Fruit fly (Drosophila melanogaster) whole organism, wandering third instar larva: ENCODE results near the gene CG15308.

Experiments used
- CrebA ChIP-seq: fragments of 200-800 bp; sonication (Bioruptor generic); optimal IDR thresholded peaks from 2 replicates; lab custom pipeline; 2016; ENCODE audit warnings: missing biosample characterization, mild to moderate bottlenecking, missing genetic modification characterization, borderline replicate concordance
- Dfd ChIP-seq: fragments of >200 bp; optimal IDR thresholded peaks from 2 replicates; lab custom pipeline; 2017; ENCODE audit warnings: missing biosample characterization, missing genetic modification characterization
- lola ChIP-seq: fragments of >200 bp; optimal IDR thresholded peaks from 2 replicates; lab custom pipeline; 2017; ENCODE audit warnings: missing biosample characterization, missing genetic modification characterization

The CG15308 gene

dm6 chrX:10182867-10183266 lies 36.1 kb downstream of the CG15308 start:
- TF ChIP-seq lola (GFP tag; lab: Kevin White, UChicago) (no peak), Dfd (peak; percentile 74), CrebA (GFP tag; lab: Kevin White, UChicago) (no peak)
